Fruit fly (Drosophila melanogaster) whole organism, embryonic: Measurements from ENCODE around the gene Acn.

Experiments used
- Abd-B ChIP-seq: fragments of 200-800 bp; sonication (Bioruptor generic); optimal IDR thresholded peaks from 2 replicates; lab custom pipeline; 2018; ENCODE audit warnings: missing biosample characterization, mild to moderate bottlenecking, missing genetic modification characterization, moderate library complexity
- BEAF-32 ChIP-seq: fragments of 200-800 bp; sonication (Bioruptor generic); optimal IDR thresholded peaks from 3 replicates; lab custom pipeline; 2017; ENCODE audit warnings: missing biosample characterization, missing genetic modification characterization, mild to moderate bottlenecking, moderate library complexity, missing genetic modification reagents
- Bgb ChIP-seq: fragments of 200-800 bp; sonication (Bioruptor generic); IDR thresholded peaks from 2 replicates; pipeline ENCODE4 v1.3.6; 2022; ENCODE audit warnings: missing biosample characterization, missing genetic modification characterization; ENCODE audit not compliant: partially characterized antibody
- CG10462 ChIP-seq: fragments of 200-800 bp; sonication (Bioruptor generic); optimal IDR thresholded peaks from 2 replicates; lab custom pipeline; 2016; ENCODE audit warnings: missing biosample characterization, missing genetic modification characterization
- CG12659 ChIP-seq: fragments of 200-800 bp; sonication (Bioruptor generic); optimal IDR thresholded peaks from 3 replicates; lab custom pipeline; 2017; ENCODE audit warnings: mild to moderate bottlenecking, missing biosample characterization, missing genetic modification reagents, missing genetic modification characterization
- CG12769 ChIP-seq: fragments of 200-800 bp; sonication (Bioruptor generic); optimal IDR thresholded peaks from 2 replicates; lab custom pipeline; 2019; ENCODE audit warnings: missing biosample characterization, mild to moderate bottlenecking, missing genetic modification characterization, moderate library complexity
- CG13894 ChIP-seq: fragments of 200-800 bp; sonication (Bioruptor generic); optimal IDR thresholded peaks from 3 replicates; lab custom pipeline; 2018; ENCODE audit warnings: missing biosample characterization, mild to moderate bottlenecking, missing genetic modification characterization, moderate library complexity
- CG14710 ChIP-seq: fragments of 200-800 bp; sonication (Bioruptor generic); optimal IDR thresholded peaks from 3 replicates; lab custom pipeline; 2019; ENCODE audit warnings: missing biosample characterization, mild to moderate bottlenecking, missing genetic modification characterization, moderate library complexity
- CG15269 ChIP-seq: fragments of 200-800 bp; sonication (Bioruptor generic); optimal IDR thresholded peaks from 2 replicates; lab custom pipeline; 2018; ENCODE audit warnings: missing biosample characterization, mild to moderate bottlenecking, missing genetic modification characterization, moderate library complexity
- CG16813 ChIP-seq: fragments of 200-800 bp; sonication (Bioruptor generic); IDR thresholded peaks from 3 replicates; pipeline ENCODE4 v1.3.6; 2022; ENCODE audit warnings: missing biosample characterization, missing genetic modification characterization; ENCODE audit not compliant: partially characterized antibody
- CG1832 ChIP-seq: fragments of 200-800 bp; sonication (Bioruptor generic); optimal IDR thresholded peaks from 2 replicates; lab custom pipeline; 2017; ENCODE audit warnings: missing biosample characterization, mild to moderate bottlenecking, missing genetic modification characterization, inconsistent platforms
- CG2116 ChIP-seq: fragments of 200-800 bp; sonication (Bioruptor generic); optimal IDR thresholded peaks from 3 replicates; lab custom pipeline; 2018; ENCODE audit warnings: missing biosample characterization, mild to moderate bottlenecking, missing genetic modification characterization
- CG33213 ChIP-seq: fragments of 200-800 bp; sonication (Bioruptor generic); optimal IDR thresholded peaks from 3 replicates; lab custom pipeline; 2016; ENCODE audit warnings: missing biosample characterization, missing genetic modification characterization
- CG3847 ChIP-seq: fragments of 200-800 bp; sonication (Bioruptor generic); IDR thresholded peaks from 2 replicates; pipeline ENCODE4 v1.3.6; 2022; ENCODE audit warnings: missing biosample characterization, missing genetic modification characterization
- CG5953 ChIP-seq: fragments of 200-800 bp; sonication (Bioruptor generic); IDR thresholded peaks from 2 replicates; pipeline ENCODE4 v1.3.6; 2022; ENCODE audit warnings: missing biosample characterization, missing genetic modification characterization
- CG6791 ChIP-seq: fragments of 200-800 bp; sonication (Bioruptor generic); IDR thresholded peaks from 3 replicates; pipeline ENCODE4 v1.3.6; 2022; ENCODE audit warnings: missing biosample characterization, missing genetic modification characterization; ENCODE audit not compliant: partially characterized antibody
- CG7928 ChIP-seq: fragments of 200-800 bp; sonication (Bioruptor generic); optimal IDR thresholded peaks from 2 replicates; lab custom pipeline; 2017; ENCODE audit warnings: missing biosample characterization, mild to moderate bottlenecking, missing genetic modification characterization
- CG8290 ChIP-seq, 3 experiments: fragments of 200-800 bp; sonication (Bioruptor generic); optimal IDR thresholded peaks; 2 replicates each; lab custom pipeline; 2016 to 2019; ENCODE audit warnings: missing biosample characterization in 3 of 3, missing genetic modification characterization in 3 of 3, mild to moderate bottlenecking in 2 of 3, moderate library complexity in 1 of 3
- CG8944 ChIP-seq: fragments of 200-800 bp; sonication (Bioruptor generic); optimal IDR thresholded peaks from 3 replicates; lab custom pipeline; 2016; ENCODE audit warnings: missing biosample characterization, missing genetic modification characterization
- CG9797 ChIP-seq: fragments of 200-800 bp; sonication (Bioruptor generic); optimal IDR thresholded peaks from 3 replicates; lab custom pipeline; 2018; ENCODE audit warnings: missing biosample characterization, mild to moderate bottlenecking, missing genetic modification characterization
- D19A ChIP-seq: fragments of 200-800 bp; optimal IDR thresholded peaks from 3 replicates; lab custom pipeline; 2019; ENCODE audit warnings: missing biosample characterization, mild to moderate bottlenecking, missing genetic modification characterization, moderate library complexity
- Dp ChIP-seq: fragments of 200-800 bp; sonication (Bioruptor generic); optimal IDR thresholded peaks from 2 replicates; lab custom pipeline; 2018; ENCODE audit warnings: missing biosample characterization, mild to moderate bottlenecking, missing genetic modification characterization, moderate library complexity
- Ets97D ChIP-seq: fragments of 200-800 bp; sonication (Bioruptor generic); optimal IDR thresholded peaks from 3 replicates; lab custom pipeline; 2016; ENCODE audit warnings: missing biosample characterization, missing genetic modification characterization
- Fer2 ChIP-seq: fragments of 200-800 bp; sonication (Bioruptor generic); optimal IDR thresholded peaks from 2 replicates; lab custom pipeline; 2018; ENCODE audit warnings: missing biosample characterization, mild to moderate bottlenecking, missing genetic modification characterization, moderate library complexity
- HLH4C ChIP-seq: fragments of 200-800 bp; sonication (Bioruptor generic); IDR thresholded peaks from 3 replicates; pipeline ENCODE4 v1.3.6; 2022; ENCODE audit warnings: missing biosample characterization, missing genetic modification characterization; ENCODE audit not compliant: partially characterized antibody
- Hmx ChIP-seq: fragments of 200-800 bp; sonication (Bioruptor generic); optimal IDR thresholded peaks from 2 replicates; lab custom pipeline; 2016; ENCODE audit warnings: missing biosample characterization, missing genetic modification characterization
- Hsf ChIP-seq: fragments of 200-800 bp; sonication (Bioruptor generic); optimal IDR thresholded peaks from 3 replicates; lab custom pipeline; 2016; ENCODE audit warnings: missing biosample characterization, missing genetic modification characterization
- MTF-1 ChIP-seq: fragments of 200-800 bp; sonication (Bioruptor generic); optimal IDR thresholded peaks from 2 replicates; lab custom pipeline; 2018; ENCODE audit warnings: missing biosample characterization, mild to moderate bottlenecking, missing genetic modification characterization, borderline replicate concordance
- Opbp ChIP-seq: fragments of 200-800 bp; sonication (Bioruptor generic); IDR thresholded peaks from 3 replicates; pipeline ENCODE4 v1.3.6; 2022; ENCODE audit warnings: missing biosample characterization, missing genetic modification characterization; ENCODE audit not compliant: partially characterized antibody
- Sin3A ChIP-seq: fragments of >200 bp; optimal IDR thresholded peaks from 2 replicates; lab custom pipeline; 2018
- YL-1 ChIP-seq: fragments of 200-800 bp; sonication (Bioruptor generic); optimal IDR thresholded peaks from 3 replicates; lab custom pipeline; 2017; ENCODE audit warnings: missing biosample characterization, mild to moderate bottlenecking, missing genetic modification characterization
- al ChIP-seq: fragments of 200-800 bp; sonication (Bioruptor generic); IDR thresholded peaks from 2 replicates; pipeline ENCODE4 v1.3.6; 2022; ENCODE audit warnings: missing biosample characterization, missing genetic modification characterization
- amos ChIP-seq: fragments of 200-800 bp; sonication (Bioruptor generic); IDR thresholded peaks from 2 replicates; pipeline ENCODE4 v1.3.6; 2022; ENCODE audit warnings: missing biosample characterization, missing genetic modification characterization; ENCODE audit not compliant: partially characterized antibody
- ap ChIP-seq: fragments of 200-800 bp; sonication (Bioruptor generic); IDR thresholded peaks from 2 replicates; pipeline ENCODE4 v1.3.6; 2022; ENCODE audit warnings: missing biosample characterization, missing genetic modification characterization
- bbx ChIP-seq: fragments of 200-800 bp; sonication (Bioruptor generic); IDR thresholded peaks from 2 replicates; pipeline ENCODE4 v1.3.6; 2022; ENCODE audit warnings: missing biosample characterization, missing genetic modification characterization; ENCODE audit not compliant: partially characterized antibody
- br ChIP-seq: fragments of >200 bp; optimal IDR thresholded peaks from 2 replicates; lab custom pipeline; 2017
- cas ChIP-seq: fragments of 200-800 bp; sonication (Bioruptor generic); IDR thresholded peaks from 2 replicates; pipeline ENCODE4 v1.3.6; 2022; ENCODE audit warnings: missing biosample characterization, missing genetic modification characterization
- crp ChIP-seq, 2 experiments: fragments of 200-800 bp; sonication (Bioruptor generic); optimal IDR thresholded peaks; 2 replicates in 1 of 2; 3 replicates in 1 of 2; lab custom pipeline; 2017; ENCODE audit warnings: missing biosample characterization in 2 of 2, missing genetic modification characterization in 2 of 2, mild to moderate bottlenecking in 1 of 2, moderate library complexity in 1 of 2
- grn ChIP-seq: fragments of 200-800 bp; sonication (Bioruptor generic); optimal IDR thresholded peaks from 3 replicates; lab custom pipeline; 2017; ENCODE audit warnings: missing biosample characterization, missing genetic modification characterization
- hbn ChIP-seq: fragments of 200-800 bp; sonication (Bioruptor generic); IDR thresholded peaks from 2 replicates; pipeline ENCODE4 v1.3.6; 2022; ENCODE audit warnings: missing biosample characterization, missing genetic modification characterization; ENCODE audit not compliant: partially characterized antibody
- knrl ChIP-seq: fragments of 200-800 bp; sonication (Bioruptor generic); IDR thresholded peaks from 3 replicates; pipeline ENCODE4 v1.3.6; 2022; ENCODE audit warnings: missing biosample characterization, missing genetic modification characterization; ENCODE audit not compliant: partially characterized antibody
- mld ChIP-seq: fragments of 200-800 bp; sonication (Bioruptor generic); IDR thresholded peaks from 3 replicates; pipeline ENCODE4 v1.3.6; 2022; ENCODE audit warnings: missing biosample characterization, missing genetic modification characterization; ENCODE audit not compliant: partially characterized antibody
- nerfin-2 ChIP-seq: fragments of 200-800 bp; sonication (Bioruptor generic); IDR thresholded peaks from 2 replicates; pipeline ENCODE4 v1.3.6; 2022; ENCODE audit warnings: missing biosample characterization, missing genetic modification characterization; ENCODE audit not compliant: partially characterized antibody
- odd ChIP-seq: fragments of 200-800 bp; sonication (Bioruptor generic); optimal IDR thresholded peaks from 2 replicates; lab custom pipeline; 2017; ENCODE audit warnings: missing biosample characterization, mild to moderate bottlenecking, missing genetic modification characterization
- onecut ChIP-seq: fragments of 200-800 bp; sonication (Bioruptor generic); IDR thresholded peaks from 2 replicates; pipeline ENCODE4 v1.3.6; 2022; ENCODE audit warnings: missing biosample characterization, missing genetic modification characterization
- row ChIP-seq: fragments of 200-800 bp; sonication (Bioruptor generic); IDR thresholded peaks from 3 replicates; pipeline ENCODE4 v1.3.6; 2022; ENCODE audit warnings: missing biosample characterization, missing genetic modification characterization
- stwl ChIP-seq: fragments of 200-800 bp; sonication (Bioruptor generic); optimal IDR thresholded peaks from 3 replicates; lab custom pipeline; 2018; ENCODE audit warnings: missing biosample characterization, mild to moderate bottlenecking, missing genetic modification characterization, moderate library complexity
- tgo ChIP-seq: fragments of 200-800 bp; sonication (Bioruptor generic); IDR thresholded peaks from 3 replicates; pipeline ENCODE4 v1.3.6; 2022; ENCODE audit warnings: missing biosample characterization, missing genetic modification characterization
- vnd ChIP-seq: fragments of 200-800 bp; sonication (Bioruptor generic); IDR thresholded peaks from 3 replicates; pipeline ENCODE4 v1.3.6; 2022; ENCODE audit warnings: missing biosample characterization, missing genetic modification characterization; ENCODE audit not compliant: partially characterized antibody

Gene Acn

dm6 chr2L:19064706-19065105 is 19.6 kb downstream of the Acn start, which contains the start of gene CG17343 (continued):
- TF ChIP-seq hbn (GFP tag; lab: Robert Waterston, UW) (peak; percentile 79), CG9797 (GFP tag; lab: Kevin White, UChicago) (no peak), onecut (peak; percentile 21; the same call in 1 of the 2 replicates), nerfin-2 (GFP tag; lab: Robert Waterston, UW) (peak; percentile 98), tgo (no peak), CG8944 (GFP tag; lab: Kevin White, UChicago) (no peak), CG10462 (GFP tag; lab: Kevin White, UChicago) (no peak), CG7928 (GFP tag; lab: Kevin White, UChicago) (peak; percentile 81), Hsf (GFP tag; lab: Kevin White, UChicago) (no peak), odd (GFP tag; lab: Kevin White, UChicago) (no peak), CG15269 (tag; lab: Kevin White, UChicago) (no peak), CG8290 (GFP tag; optimal IDR thresholded peaks at IDR 0.05; lab: Kevin White, UChicago) (no peak), CG8290 (tag; optimal IDR thresholded peaks at IDR 0.05; lab: Kevin White, UChicago) (no peak), mld (GFP tag; lab: Robert Waterston, UW) (peak; percentile 98), CG16813 (GFP tag; lab: Robert Waterston, UW) (peak; percentile 87), CG5953 (GFP tag; lab: Robert Waterston, UW) (no peak), Fer2 (tag; lab: Kevin White, UChicago) (no peak), Abd-B (GFP tag; lab: Kevin White, UChicago) (no peak), CG33213 (GFP tag; lab: Kevin White, UChicago) (no peak), bbx (GFP tag; lab: Robert Waterston, UW) (peak; percentile 95), CG6791 (GFP tag; lab: Robert Waterston, UW) (peak; percentile 98), Dp (peak; percentile 36), vnd (peak; percentile 90), D19A (tag; lab: Kevin White, UChicago) (no peak), crp (GFP tag; optimal IDR thresholded peaks at IDR 0.05; lab: Kevin White, UChicago) (peak in 1 of 2 experiments; percentile 7), YL-1 (GFP tag; lab: Kevin White, UChicago) (peak; percentile 74), Bgb (GFP tag; lab: Robert Waterston, UW) (peak; percentile 91), CG3847 (GFP tag; lab: Robert Waterston, UW) (no peak), CG12659 (GFP tag; lab: Kevin White, UChicago) (peak; percentile 41), knrl (GFP tag; lab: Robert Waterston, UW) (peak; percentile 72; the same call in 2 of the 3 replicates), amos (peak; percentile 86), HLH4C (GFP tag; lab: Robert Waterston, UW) (peak; percentile 99), CG12769 (tag; lab: Kevin White, UChicago) (no peak), stwl (tag; lab: Kevin White, UChicago) (peak; percentile 68), grn (GFP tag; lab: Kevin White, UChicago) (peak; percentile 54), Hmx (GFP tag; lab: Kevin White, UChicago) (no peak), CG13894 (no peak), al (GFP tag; lab: Robert Waterston, UW) (no peak), BEAF-32 (GFP tag; lab: Kevin White, UChicago) (peak; percentile 68), row (GFP tag; lab: Robert Waterston, UW) (peak; percentile 46; the same call in 2 of the 3 replicates), Sin3A (lab: Kevin White, UChicago) (no peak), MTF-1 (no peak), Ets97D (GFP tag; lab: Kevin White, UChicago) (peak; percentile 25), Opbp (GFP tag; lab: Robert Waterston, UW) (peak; percentile 91; the same call in 2 of the 3 replicates), br (lab: Kevin White, UChicago) (no peak), ap (GFP tag; lab: Robert Waterston, UW) (no peak), cas (GFP tag; lab: Robert Waterston, UW) (no peak), CG14710 (tag; lab: Kevin White, UChicago) (peak; percentile 24), CG2116 (GFP tag; lab: Kevin White, UChicago) (peak; percentile 91), CG1832 (GFP tag; lab: Kevin White, UChicago) (no peak)
